Worm (Caenorhabditis elegans): ENCODE data around the gene C34F11.8.

ce11 chrII:5241560-5241959, 30.8 kb upstream of the C34F11.8 start, which contains the start of gene T16D1.1:
- no peak for TF ChIP-seq zag-1 (tag; optimal IDR thresholded peaks at IDR 0.05)
- TF ChIP-seq ztf-11 (tag; optimal IDR thresholded peaks at IDR 0.05), result no peak

Data from whole organism, L1 larva.